Worm (Caenorhabditis elegans) whole organism, L2 larva: ENCODE measurements around the gene F54H5.2.

Experiments
- C34F6.9 ChIP-seq: fragments of 150-350 bp; optimal IDR thresholded peaks from 2 replicates; lab custom pipeline; 2014; ENCODE audit warnings: missing biosample characterization, missing genetic modification characterization
- F13H6.1 ChIP-seq: sonication (generic microtip); optimal IDR thresholded peaks from 2 replicates; lab custom pipeline; 2016; ENCODE audit warnings: missing genetic modification characterization, missing compliant biosample characterization
- Y55F3AM.14 ChIP-seq: fragments of 200-800 bp; sonication (Bioruptor generic); optimal IDR thresholded peaks from 2 replicates; lab custom pipeline; 2018; ENCODE audit warnings: mild to moderate bottlenecking, missing genetic modification characterization, missing compliant biosample characterization
- ZK546.5 ChIP-seq: sonication (generic microtip); optimal IDR thresholded peaks from 2 replicates; lab custom pipeline; 2017; ENCODE audit warnings: missing biosample characterization, missing genetic modification characterization
- alr-1 ChIP-seq: fragments of 150-350 bp; optimal IDR thresholded peaks from 2 replicates; lab custom pipeline; 2014; ENCODE audit warnings: missing biosample characterization, missing genetic modification characterization
- aly-2 ChIP-seq: fragments of 150-350 bp; optimal IDR thresholded peaks from 2 replicates; lab custom pipeline; 2014; ENCODE audit warnings: missing biosample characterization, missing genetic modification characterization
- ama-1 ChIP-seq: fragments of 150-350 bp; optimal IDR thresholded peaks from 2 replicates; lab custom pipeline; 2018; ENCODE audit warnings: inconsistent platforms
- blmp-1 ChIP-seq: sonication (generic microtip); optimal IDR thresholded peaks from 2 replicates; lab custom pipeline; 2017; ENCODE audit warnings: missing genetic modification characterization, mild to moderate bottlenecking, missing compliant biosample characterization, antibody characterized with exemption, moderate library complexity; ENCODE audit not compliant: insufficient read depth
- ceh-82 ChIP-seq: fragments of 150-350 bp; optimal IDR thresholded peaks from 2 replicates; lab custom pipeline; 2014; ENCODE audit warnings: missing biosample characterization, missing genetic modification characterization
- crh-2 ChIP-seq: sonication (generic microtip); optimal IDR thresholded peaks from 2 replicates; lab custom pipeline; 2017; ENCODE audit warnings: missing biosample characterization, missing genetic modification characterization
- dmd-4 ChIP-seq: sonication (generic microtip); optimal IDR thresholded peaks from 2 replicates; lab custom pipeline; 2017; ENCODE audit warnings: missing biosample characterization, missing genetic modification characterization
- egl-27 ChIP-seq: sonication (generic microtip); optimal IDR thresholded peaks from 3 replicates; lab custom pipeline; 2017; ENCODE audit warnings: missing biosample characterization, missing genetic modification reagents, missing genetic modification characterization
- elt-1 ChIP-seq: fragments of 150-350 bp; optimal IDR thresholded peaks from 2 replicates; lab custom pipeline; 2014; ENCODE audit warnings: missing biosample characterization, missing genetic modification characterization
- elt-3 ChIP-seq: sonication (generic microtip); optimal IDR thresholded peaks from 2 replicates; lab custom pipeline; 2017; ENCODE audit warnings: missing biosample characterization, missing genetic modification characterization
- gmeb-1 ChIP-seq: fragments of 150-350 bp; optimal IDR thresholded peaks from 2 replicates; lab custom pipeline; 2014; ENCODE audit warnings: missing biosample characterization, missing genetic modification characterization
- lin-11 ChIP-seq: fragments of 150-350 bp; sonication (generic microtip); optimal IDR thresholded peaks from 2 replicates; lab custom pipeline; 2014; ENCODE audit warnings: missing biosample characterization, missing genetic modification characterization, inconsistent platforms, mixed read lengths
- lin-13 ChIP-seq: fragments of 150-350 bp; optimal IDR thresholded peaks from 2 replicates; lab custom pipeline; 2014; ENCODE audit warnings: missing biosample characterization, missing genetic modification reagents, missing genetic modification characterization
- lin-39 ChIP-seq: fragments of 150-350 bp; optimal IDR thresholded peaks from 2 replicates; lab custom pipeline; 2014; ENCODE audit warnings: missing biosample characterization, missing genetic modification reagents, missing genetic modification characterization
- lsy-2 ChIP-seq, 2 experiments: fragments of 150-350 bp in 1 of 2; sonication (generic microtip) in 1 of 2; optimal IDR thresholded peaks; 2 replicates each; lab custom pipeline; 2014 to 2017; ENCODE audit warnings: missing biosample characterization in 2 of 2, missing genetic modification characterization in 2 of 2
- mab-5 ChIP-seq: fragments of 150-350 bp; optimal IDR thresholded peaks from 2 replicates; lab custom pipeline; 2014; ENCODE audit warnings: missing biosample characterization, missing genetic modification characterization
- mbf-1 ChIP-seq: sonication (generic microtip); optimal IDR thresholded peaks from 2 replicates; lab custom pipeline; 2017; ENCODE audit warnings: missing biosample characterization, missing genetic modification characterization
- mdl-1 ChIP-seq, 2 experiments: fragments of 150-350 bp in 1 of 2; sonication (generic microtip) in 1 of 2; optimal IDR thresholded peaks; 2 replicates each; lab custom pipeline; 2017; ENCODE audit warnings: missing biosample characterization in 2 of 2, missing genetic modification characterization in 2 of 2
- nhr-10 ChIP-seq: sonication (generic microtip); optimal IDR thresholded peaks from 2 replicates; lab custom pipeline; 2017; ENCODE audit warnings: missing biosample characterization, missing genetic modification characterization
- nhr-11 ChIP-seq: fragments of 150-350 bp; optimal IDR thresholded peaks from 2 replicates; lab custom pipeline; 2014; ENCODE audit warnings: missing biosample characterization, missing genetic modification characterization
- nhr-12 ChIP-seq: fragments of 150-350 bp; optimal IDR thresholded peaks from 2 replicates; lab custom pipeline; 2014; ENCODE audit warnings: missing biosample characterization, missing genetic modification characterization
- nhr-129 ChIP-seq: fragments of 150-350 bp; optimal IDR thresholded peaks from 2 replicates; lab custom pipeline; 2014; ENCODE audit warnings: missing biosample characterization, missing genetic modification characterization
- nhr-23 ChIP-seq: fragments of 150-350 bp; optimal IDR thresholded peaks from 2 replicates; lab custom pipeline; 2014; ENCODE audit warnings: missing biosample characterization, missing genetic modification reagents, missing genetic modification characterization
- nhr-237 ChIP-seq: fragments of 150-350 bp; optimal IDR thresholded peaks from 2 replicates; lab custom pipeline; 2014; ENCODE audit warnings: missing biosample characterization, missing genetic modification characterization
- nhr-25 ChIP-seq: fragments of 150-350 bp; sonication (generic microtip); optimal IDR thresholded peaks from 3 replicates; lab custom pipeline; 2014; ENCODE audit warnings: missing biosample characterization, missing genetic modification characterization
- nhr-77 ChIP-seq: fragments of 150-350 bp; optimal IDR thresholded peaks from 2 replicates; lab custom pipeline; 2014; ENCODE audit warnings: missing biosample characterization, missing genetic modification characterization
- peb-1 ChIP-seq: fragments of 150-350 bp; optimal IDR thresholded peaks from 2 replicates; lab custom pipeline; 2014; ENCODE audit warnings: missing biosample characterization, missing genetic modification characterization
- sma-3 ChIP-seq: sonication (generic microtip); optimal IDR thresholded peaks from 2 replicates; lab custom pipeline; 2016; ENCODE audit warnings: missing genetic modification reagents, missing genetic modification characterization, missing compliant biosample characterization
- sma-9 ChIP-seq, 2 experiments: fragments of 150-350 bp in 1 of 2; sonication (generic microtip) in 1 of 2; optimal IDR thresholded peaks; 2 replicates each; lab custom pipeline; 2014 to 2016; ENCODE audit warnings: missing genetic modification characterization in 2 of 2, mild to moderate bottlenecking in 1 of 2, missing biosample characterization in 1 of 2, missing compliant biosample characterization in 1 of 2, missing genetic modification reagents in 1 of 2, moderate library complexity in 1 of 2
- snpc-4 ChIP-seq: fragments of 150-350 bp; optimal IDR thresholded peaks from 2 replicates; lab custom pipeline; 2014; ENCODE audit warnings: missing biosample characterization, missing genetic modification characterization
- unc-55 ChIP-seq: fragments of 150-350 bp; sonication (generic microtip); optimal IDR thresholded peaks from 3 replicates; lab custom pipeline; 2014; ENCODE audit warnings: missing biosample characterization, missing genetic modification reagents, missing genetic modification characterization
- zag-1 ChIP-seq: fragments of 150-350 bp; optimal IDR thresholded peaks from 2 replicates; lab custom pipeline; 2014; ENCODE audit warnings: missing biosample characterization, missing genetic modification characterization
- ztf-11 ChIP-seq: sonication (generic microtip); optimal IDR thresholded peaks from 2 replicates; lab custom pipeline; 2017; ENCODE audit warnings: missing biosample characterization, missing genetic modification characterization
- ztf-4 ChIP-seq: fragments of 150-350 bp; optimal IDR thresholded peaks from 2 replicates; lab custom pipeline; 2014; ENCODE audit warnings: missing biosample characterization, missing genetic modification characterization

The F54H5.2 gene

ce11 chrII:6642180-6642579, 14.9 kb downstream of the F54H5.2 start:
- TF ChIP-seq elt-3 (tag; lab: Kevin White, UChicago): no peak
- no peak for TF ChIP-seq nhr-12 (tag; lab: Kevin White, UChicago)
- TF ChIP-seq mdl-1 (tag; optimal IDR thresholded peaks at IDR 0.05; lab: Kevin White, UChicago): no peak
- TF ChIP-seq blmp-1: no peak
- TF ChIP-seq nhr-25 (tag; lab: Kevin White, UChicago): no peak
- TF ChIP-seq ztf-4: no peak
- TF ChIP-seq lin-11 (tag; lab: Kevin White, UChicago): no peak
- no peak for TF ChIP-seq alr-1 (tag; lab: Kevin White, UChicago)
- no peak for TF ChIP-seq ztf-11 (tag; lab: Kevin White, UChicago)
- TF ChIP-seq F13H6.1 (tag; lab: Kevin White, UChicago): no peak
- TF ChIP-seq sma-9 (GFP tag; optimal IDR thresholded peaks at IDR 0.05; lab: Kevin White, UChicago): no peak
- TF ChIP-seq sma-9 (tag; optimal IDR thresholded peaks at IDR 0.05; lab: Kevin White, UChicago): no peak
- no peak for TF ChIP-seq crh-2 (tag; lab: Kevin White, UChicago)
- TF ChIP-seq egl-27: no peak
- no peak for TF ChIP-seq ZK546.5 (tag; lab: Kevin White, UChicago)

DNA sequence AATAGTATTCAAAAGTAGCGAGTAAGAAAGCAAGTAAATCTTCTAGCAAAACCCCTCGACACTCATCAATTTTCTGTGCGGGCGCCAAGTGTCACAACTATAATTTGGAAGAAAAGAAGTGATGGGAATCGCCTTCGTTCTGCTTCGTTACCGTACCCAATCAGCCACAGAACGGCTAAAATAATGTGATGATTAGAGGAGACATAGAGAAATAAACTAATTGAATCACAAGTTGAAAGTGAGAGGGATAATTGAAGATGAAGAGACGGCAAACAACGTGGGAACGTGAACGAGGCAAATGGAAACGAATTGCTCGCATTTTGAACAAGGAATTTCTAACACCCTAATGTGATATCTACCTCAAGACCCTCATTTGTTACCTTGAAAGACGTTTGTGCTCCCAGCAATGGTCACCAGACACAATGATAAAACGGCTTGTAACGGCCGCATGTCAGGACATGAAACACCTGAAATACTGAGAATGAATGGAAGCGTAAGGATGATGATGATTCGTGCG, 15.4 kb downstream of the F54H5.2 start, which contains the start of gene T19D12.6:
T19D12.6 (minus strand) TSS at position 467 of the 517 bp plus-strand sequence.
- TF ChIP-seq lin-39 (tag; lab: Kevin White, UChicago) (no peak), blmp-1 (no peak), nhr-77 (tag; lab: Kevin White, UChicago) (no peak), crh-2 (tag; lab: Kevin White, UChicago) (no peak), nhr-11 (tag; lab: Kevin White, UChicago) (no peak), lin-11 (tag; lab: Kevin White, UChicago) (no peak), zag-1 (tag; lab: Kevin White, UChicago) (no peak), unc-55 (GFP tag; lab: Kevin White, UChicago) (no peak)

DNA sequence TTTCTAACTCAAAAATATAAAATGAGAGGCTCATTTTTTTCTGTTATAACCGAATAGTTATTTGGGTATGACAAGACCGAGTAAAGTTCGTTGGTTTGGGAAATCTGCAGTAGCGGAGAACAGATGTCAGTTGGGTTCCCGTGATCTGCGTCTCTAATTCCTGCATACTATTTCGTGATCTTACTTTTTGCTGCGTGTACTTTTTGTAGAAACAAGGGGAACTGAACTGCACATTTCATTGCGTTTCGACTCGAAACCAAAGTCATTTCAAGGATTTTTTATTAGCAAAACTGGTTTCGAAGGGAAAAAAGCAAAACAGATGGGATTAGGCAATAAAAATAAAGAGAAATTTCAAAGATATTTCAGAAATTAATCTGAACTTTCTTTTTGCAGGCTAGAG, 19.6 kb downstream of the F54H5.2 start:
- no peak for TF ChIP-seq nhr-129 (tag; lab: Kevin White, UChicago)
- no peak for TF ChIP-seq nhr-12 (tag; lab: Kevin White, UChicago)
- no peak for TF ChIP-seq nhr-10 (tag; lab: Kevin White, UChicago)
- no peak for TF ChIP-seq C34F6.9 (tag; lab: Kevin White, UChicago)
- no peak for TF ChIP-seq blmp-1
- TF ChIP-seq aly-2 (tag; lab: Kevin White, UChicago): no peak
- TF ChIP-seq ztf-4: no peak
- TF ChIP-seq nhr-237 (tag; lab: Kevin White, UChicago): no peak

ce11 chrII:6649026-6649425, 21.7 kb downstream of the F54H5.2 start, which contains the start of gene oig-8:
Gene oig-8 (minus strand): TSS chrII:6649126.
- TF ChIP-seq lsy-2 (tag; optimal IDR thresholded peaks at IDR 0.05; lab: Kevin White, UChicago) (no peak), ceh-82 (tag; lab: Kevin White, UChicago) (no peak), dmd-4 (tag; lab: Kevin White, UChicago) (no peak), sma-9 (GFP tag; optimal IDR thresholded peaks at IDR 0.05; lab: Kevin White, UChicago) (no peak), sma-9 (tag; optimal IDR thresholded peaks at IDR 0.05; lab: Kevin White, UChicago) (no peak), ama-1 (no peak), gmeb-1 (tag; lab: Kevin White, UChicago) (no peak), snpc-4 (no peak)

- no peak for TF ChIP-seq elt-1 (tag; lab: Kevin White, UChicago)
- no peak for TF ChIP-seq lin-39 (tag; lab: Kevin White, UChicago)
Measured at ce11 chrII:6651719-6652118, 24.4 kb downstream of the F54H5.2 start, which contains the start of gene sra-26. Gene sra-26 (minus strand): TSS chrII:6651819.

DNA sequence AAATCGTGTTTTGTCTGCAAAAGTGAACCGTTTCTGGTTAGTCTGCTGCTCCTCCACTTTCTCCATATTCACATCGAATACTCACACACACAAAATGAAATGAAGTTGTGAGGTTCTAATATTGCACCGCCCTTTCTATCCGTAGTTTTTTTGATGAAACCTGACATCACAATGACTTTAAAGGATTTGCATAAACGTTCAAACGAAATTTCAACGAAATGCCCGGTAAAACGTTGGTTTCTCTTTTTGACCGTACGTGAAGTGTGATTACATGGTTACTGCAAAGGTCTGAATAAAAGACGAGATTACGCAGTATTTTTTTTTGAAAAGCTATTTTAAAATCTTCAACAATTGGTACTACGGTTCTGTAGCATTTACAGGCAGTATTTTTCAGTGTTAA, 27.0 kb downstream of the F54H5.2 start, which contains the start of gene T19D12.9:
T19D12.9 (minus strand) TSS at position 101 of the 400 bp plus-strand sequence.
- TF ChIP-seq nhr-23 (tag; lab: Kevin White, UChicago) (no peak), alr-1 (tag; lab: Kevin White, UChicago) (no peak), sma-3 (GFP tag; lab: Kevin White, UChicago) (no peak), mab-5 (tag; lab: Kevin White, UChicago) (no peak), nhr-129 (tag; lab: Kevin White, UChicago) (no peak), mbf-1 (tag; lab: Kevin White, UChicago) (no peak), ZK546.5 (tag; lab: Kevin White, UChicago) (no peak), elt-1 (tag; lab: Kevin White, UChicago) (no peak), lin-13 (no peak), peb-1 (tag; lab: Kevin White, UChicago) (no peak), snpc-4 (no peak), lin-11 (tag; lab: Kevin White, UChicago) (no peak), unc-55 (GFP tag; lab: Kevin White, UChicago) (no peak), nhr-237 (tag; lab: Kevin White, UChicago) (no peak), ama-1 (no peak), Y55F3AM.14 (GFP tag; lab: Kevin White, UChicago) (no peak)
